Fruit fly (Drosophila melanogaster) whole organism, pupa: Measurements from ENCODE around the gene CG4210.

Source experiments
- CG10348 ChIP-seq: fragments of 200-800 bp; sonication (Bioruptor generic); IDR thresholded peaks from 2 replicates; pipeline ENCODE4 v1.3.6; 2022; ENCODE audit warnings: missing biosample characterization, missing genetic modification characterization
- CG12605 ChIP-seq: fragments of 200-800 bp; sonication (Bioruptor generic); IDR thresholded peaks from 2 replicates; pipeline ENCODE4 v1.3.6; 2022; ENCODE audit warnings: missing biosample characterization, missing genetic modification characterization
- CG14655 ChIP-seq: fragments of 200-800 bp; sonication (Bioruptor generic); optimal IDR thresholded peaks from 3 replicates; lab custom pipeline; 2017; ENCODE audit warnings: mild to moderate bottlenecking, missing biosample characterization, missing genetic modification reagents, missing genetic modification characterization
- CG17806 ChIP-seq: fragments of 200-800 bp; sonication (Bioruptor generic); optimal IDR thresholded peaks from 2 replicates; lab custom pipeline; 2018; ENCODE audit warnings: missing biosample characterization, mild to moderate bottlenecking, missing genetic modification characterization, moderate library complexity
- CG34367 ChIP-seq: fragments of 200-800 bp; sonication (Bioruptor generic); optimal IDR thresholded peaks from 2 replicates; lab custom pipeline; 2018; ENCODE audit warnings: missing biosample characterization, mild to moderate bottlenecking, missing genetic modification characterization
- CG8159 ChIP-seq: fragments of 200-800 bp; sonication (Bioruptor generic); optimal IDR thresholded peaks from 3 replicates; lab custom pipeline; 2018; ENCODE audit warnings: missing biosample characterization, mild to moderate bottlenecking, missing genetic modification characterization, moderate library complexity
- CG8301 ChIP-seq: fragments of 200-800 bp; sonication (Bioruptor generic); optimal IDR thresholded peaks from 2 replicates; lab custom pipeline; 2018; ENCODE audit warnings: missing biosample characterization, mild to moderate bottlenecking, missing genetic modification characterization
- CG9948 ChIP-seq: fragments of 200-800 bp; sonication (Bioruptor generic); optimal IDR thresholded peaks from 2 replicates; lab custom pipeline; 2018; ENCODE audit warnings: missing biosample characterization, mild to moderate bottlenecking, missing genetic modification characterization, moderate library complexity
- Ets98B ChIP-seq: fragments of 200-800 bp; sonication (Bioruptor generic); IDR thresholded peaks from 2 replicates; pipeline ENCODE4 v1.3.6; 2022; ENCODE audit warnings: missing biosample characterization, missing genetic modification characterization
- Pif1B ChIP-seq: fragments of 200-800 bp; sonication (Bioruptor generic); optimal IDR thresholded peaks from 3 replicates; lab custom pipeline; 2016; ENCODE audit warnings: missing biosample characterization, missing genetic modification characterization
- Snoo ChIP-seq: fragments of 200-800 bp; sonication (Bioruptor generic); optimal IDR thresholded peaks from 3 replicates; lab custom pipeline; 2017; ENCODE audit warnings: missing biosample characterization, mild to moderate bottlenecking, missing genetic modification characterization, inconsistent platforms
- rn ChIP-seq: fragments of 200-800 bp; sonication (Bioruptor generic); IDR thresholded peaks from 2 replicates; pipeline ENCODE4 v1.3.6; 2022; ENCODE audit warnings: missing biosample characterization, missing genetic modification characterization

dm6 chr3R:15262710-15263672 is 49.2 kb downstream of the CG4210 start, which contains the start of the genes eIF2gamma and Set:
- TF ChIP-seq CG8301 (no peak), Snoo (tag; lab: Kevin White, UChicago) (no peak), CG12605 (no peak), Ets98B (GFP tag; lab: Robert Waterston, UW) (no peak), CG14655 (no peak), Pif1B (GFP tag; lab: Kevin White, UChicago) (no peak), CG9948 (tag; lab: Kevin White, UChicago) (no peak), rn (no peak), CG34367 (tag; lab: Kevin White, UChicago) (no peak), CG10348 (GFP tag; lab: Robert Waterston, UW) (no peak), CG8159 (tag; lab: Kevin White, UChicago) (no peak), CG17806 (tag; lab: Kevin White, UChicago) (no peak)
